Worm (Caenorhabditis elegans) whole organism, L1 larva: Measurements from ENCODE around the gene F56C9.8.

ENCODE experiments used
- C04F5.9 ChIP-seq: sonication (generic microtip); optimal IDR thresholded peaks from 2 replicates; lab custom pipeline; 2016; ENCODE audit warnings: missing genetic modification characterization, missing compliant biosample characterization
- Y116A8C.19 ChIP-seq: sonication (generic microtip); optimal IDR thresholded peaks from 2 replicates; lab custom pipeline; 2016; ENCODE audit warnings: missing compliant biosample characterization, missing genetic modification characterization, borderline replicate concordance
- aly-2 ChIP-seq: fragments of 150-350 bp; optimal IDR thresholded peaks from 2 replicates; lab custom pipeline; 2014; ENCODE audit warnings: missing biosample characterization, missing genetic modification characterization
- ama-1 ChIP-seq: fragments of 150-350 bp; optimal IDR thresholded peaks from 2 replicates; lab custom pipeline; 2014
- blmp-1 ChIP-seq: fragments of 150-350 bp; optimal IDR thresholded peaks from 2 replicates; lab custom pipeline; 2014; ENCODE audit warnings: missing biosample characterization, missing genetic modification characterization
- ceh-63 ChIP-seq: fragments of 200-800 bp; sonication (Bioruptor generic); optimal IDR thresholded peaks from 2 replicates; lab custom pipeline; 2018; ENCODE audit warnings: mild to moderate bottlenecking, missing genetic modification characterization, missing compliant biosample characterization
- ceh-88 ChIP-seq: fragments of 200-800 bp; sonication (Bioruptor generic); IDR thresholded peaks from 2 replicates; pipeline ENCODE4 v1.3.6; 2022; ENCODE audit warnings: missing genetic modification characterization, missing compliant biosample characterization
- ceh-90 ChIP-seq: sonication (generic microtip); optimal IDR thresholded peaks from 2 replicates; lab custom pipeline; 2016; ENCODE audit warnings: missing genetic modification characterization, missing compliant biosample characterization
- ces-1 ChIP-seq: fragments of 150-350 bp; optimal IDR thresholded peaks from 2 replicates; lab custom pipeline; 2014; ENCODE audit warnings: missing biosample characterization, missing genetic modification reagents, missing genetic modification characterization
- dsc-1 ChIP-seq: sonication (generic microtip); optimal IDR thresholded peaks from 2 replicates; lab custom pipeline; 2016; ENCODE audit warnings: mild to moderate bottlenecking, missing genetic modification characterization, missing compliant biosample characterization
- ets-5 ChIP-seq: fragments of 200-800 bp; sonication (Bioruptor generic); IDR thresholded peaks from 2 replicates; pipeline ENCODE4 v1.3.6; 2022; ENCODE audit warnings: missing genetic modification characterization, missing compliant biosample characterization
- hlh-17 ChIP-seq: fragments of 200-800 bp; sonication (Bioruptor generic); optimal IDR thresholded peaks from 2 replicates; lab custom pipeline; 2018; ENCODE audit warnings: missing genetic modification characterization, mild to moderate bottlenecking, missing compliant biosample characterization, moderate library complexity, borderline replicate concordance
- hlh-4 ChIP-seq: sonication (generic microtip); optimal IDR thresholded peaks from 2 replicates; lab custom pipeline; 2016; ENCODE audit warnings: mild to moderate bottlenecking, missing genetic modification characterization, missing compliant biosample characterization
- hpl-2 ChIP-seq: fragments of 150-350 bp; optimal IDR thresholded peaks from 2 replicates; lab custom pipeline; 2014; ENCODE audit warnings: missing biosample characterization, missing genetic modification reagents, missing genetic modification characterization
- irx-1 ChIP-seq: sonication (generic microtip); optimal IDR thresholded peaks from 2 replicates; lab custom pipeline; 2016; ENCODE audit warnings: missing genetic modification characterization, missing compliant biosample characterization
- isw-1 ChIP-seq: fragments of 200-800 bp; sonication (Bioruptor generic); IDR thresholded peaks from 2 replicates; pipeline ENCODE4 v1.3.6; 2022; ENCODE audit warnings: missing genetic modification characterization, missing compliant biosample characterization
- lin-13 ChIP-seq: fragments of 150-350 bp; optimal IDR thresholded peaks from 2 replicates; lab custom pipeline; 2014; ENCODE audit warnings: missing biosample characterization, missing genetic modification reagents, missing genetic modification characterization
- lin-14 ChIP-seq: fragments of 200-800 bp; sonication (Bioruptor generic); optimal IDR thresholded peaks from 2 replicates; lab custom pipeline; 2018; ENCODE audit warnings: mild to moderate bottlenecking, missing genetic modification characterization, moderate library complexity, missing compliant biosample characterization
- lin-35 ChIP-seq, 2 experiments: fragments of 150-350 bp; optimal IDR thresholded peaks; 2 replicates each; lab custom pipeline; 2014; ENCODE audit warnings: missing biosample characterization in 2 of 2, missing genetic modification characterization in 2 of 2, missing genetic modification reagents in 2 of 2
- lir-3 ChIP-seq: sonication (generic microtip); optimal IDR thresholded peaks from 2 replicates; lab custom pipeline; 2016; ENCODE audit warnings: mild to moderate bottlenecking, missing genetic modification characterization, moderate library complexity, missing compliant biosample characterization; ENCODE audit not compliant: poor library complexity
- mab-9 ChIP-seq: fragments of 200-800 bp; sonication (Bioruptor generic); IDR thresholded peaks from 2 replicates; pipeline ENCODE4 v1.3.6; 2022; ENCODE audit warnings: missing genetic modification reagents, missing genetic modification characterization, missing compliant biosample characterization
- mdl-1 ChIP-seq, 2 experiments: fragments of 150-350 bp; optimal IDR thresholded peaks; 2 replicates each; lab custom pipeline; 2014 to 2017; ENCODE audit warnings: missing biosample characterization in 2 of 2, missing genetic modification characterization in 2 of 2, inconsistent platforms in 1 of 2
- mef-2 ChIP-seq: fragments of 150-350 bp; optimal IDR thresholded peaks from 2 replicates; lab custom pipeline; 2014; ENCODE audit warnings: missing biosample characterization, missing genetic modification characterization
- mep-1 ChIP-seq: fragments of 150-350 bp; optimal IDR thresholded peaks from 2 replicates; lab custom pipeline; 2014; ENCODE audit warnings: missing biosample characterization, missing genetic modification characterization
- nhr-11 ChIP-seq: fragments of 150-350 bp; optimal IDR thresholded peaks from 2 replicates; lab custom pipeline; 2014; ENCODE audit warnings: missing biosample characterization, missing genetic modification characterization
- nhr-20 ChIP-seq: sonication (generic microtip); optimal IDR thresholded peaks from 2 replicates; lab custom pipeline; 2016; ENCODE audit warnings: mild to moderate bottlenecking, missing genetic modification characterization, missing compliant biosample characterization
- nhr-71 ChIP-seq: sonication (generic microtip); optimal IDR thresholded peaks from 2 replicates; lab custom pipeline; 2016; ENCODE audit warnings: mild to moderate bottlenecking, missing genetic modification characterization, moderate library complexity, missing compliant biosample characterization
- nhr-77 ChIP-seq: fragments of 150-350 bp; optimal IDR thresholded peaks from 2 replicates; lab custom pipeline; 2014; ENCODE audit warnings: missing biosample characterization, missing genetic modification characterization
- nhr-85 ChIP-seq: sonication (generic microtip); peaks from one replicate; lab custom pipeline; 2016; ENCODE audit warnings: missing genetic modification characterization, inconsistent platforms, missing compliant biosample characterization
- rnt-1 ChIP-seq: sonication (generic microtip); optimal IDR thresholded peaks from 2 replicates; lab custom pipeline; 2016; ENCODE audit warnings: mild to moderate bottlenecking, missing genetic modification characterization, moderate library complexity, missing compliant biosample characterization
- skn-1 ChIP-seq: fragments of 150-350 bp; optimal IDR thresholded peaks from 2 replicates; lab custom pipeline; 2014; ENCODE audit warnings: missing biosample characterization, missing genetic modification characterization
- snpc-4 ChIP-seq: fragments of 150-350 bp; optimal IDR thresholded peaks from 2 replicates; lab custom pipeline; 2014; ENCODE audit warnings: missing biosample characterization, missing genetic modification characterization
- snu-23 ChIP-seq: sonication (generic microtip); optimal IDR thresholded peaks from 2 replicates; lab custom pipeline; 2016; ENCODE audit warnings: missing genetic modification characterization, missing compliant biosample characterization
- sox-4 ChIP-seq: sonication (generic microtip); optimal IDR thresholded peaks from 2 replicates; lab custom pipeline; 2016; ENCODE audit warnings: missing genetic modification characterization, missing compliant biosample characterization
- sup-37 ChIP-seq: fragments of 200-800 bp; sonication (Bioruptor generic); optimal IDR thresholded peaks from 2 replicates; lab custom pipeline; 2018; ENCODE audit warnings: mild to moderate bottlenecking, missing genetic modification characterization, missing compliant biosample characterization
- tbx-2 ChIP-seq: sonication (generic microtip); optimal IDR thresholded peaks from 2 replicates; lab custom pipeline; 2016; ENCODE audit warnings: missing genetic modification characterization, missing compliant biosample characterization
- unc-62 ChIP-seq: fragments of 150-350 bp; optimal IDR thresholded peaks from 2 replicates; lab custom pipeline; 2014; ENCODE audit warnings: missing biosample characterization, missing genetic modification reagents, missing genetic modification characterization
- xbp-1 ChIP-seq: sonication (generic microtip); optimal IDR thresholded peaks from 2 replicates; lab custom pipeline; 2016; ENCODE audit warnings: missing genetic modification characterization, missing compliant biosample characterization
- ztf-4 ChIP-seq: fragments of 150-350 bp; optimal IDR thresholded peaks from 2 replicates; lab custom pipeline; 2014; ENCODE audit warnings: missing biosample characterization, missing genetic modification characterization

Gene F56C9.8

ce11 chrIII:7335220-7335619 lies 15.9 kb upstream of the F56C9.8 start, which contains the start of gene F56C9.10 (continued):
- TF ChIP-seq nhr-20 (tag; lab: Kevin White, UChicago), result peak; percentile 94
- peak; percentile 87 for TF ChIP-seq mep-1 (tag; lab: Kevin White, UChicago)
- TF ChIP-seq ama-1 (lab: Kevin White, UChicago), result peak; percentile 38
- TF ChIP-seq mdl-1 (tag; optimal IDR thresholded peaks at IDR 0.05; lab: Kevin White, UChicago), result peak; percentile 56 to 99
- peak; percentile 93 for TF ChIP-seq rnt-1 (tag; lab: Kevin White, UChicago)
- TF ChIP-seq sox-4, result peak; percentile 43
- TF ChIP-seq nhr-85 (tag; lab: Kevin White, UChicago), result peak; percentile 92
- no peak for TF ChIP-seq mab-9
- TF ChIP-seq ceh-90, result no peak
- TF ChIP-seq lin-13 (GFP tag; lab: Kevin White, UChicago), result peak; percentile 93
- TF ChIP-seq lir-3, result peak; percentile 59
- TF ChIP-seq xbp-1 (tag; lab: Kevin White, UChicago), result peak; percentile 75
- TF ChIP-seq ceh-88 (GFP tag; lab: Robert Waterston, UW), result 0 out of 2 replicates have a peak, but pooled peaks have one; percentile 42
- TF ChIP-seq ceh-63 (GFP tag; lab: Kevin White, UChicago), result no peak
- TF ChIP-seq sup-37 (GFP tag; lab: Kevin White, UChicago), result peak; percentile 38
- TF ChIP-seq unc-62 (GFP tag; lab: Kevin White, UChicago), result no peak
- TF ChIP-seq ztf-4 (tag; lab: Kevin White, UChicago), result peak; percentile 87
- no peak for TF ChIP-seq ces-1
- TF ChIP-seq dsc-1 (tag; lab: Kevin White, UChicago), result peak; percentile 52
- peak; percentile 80 for TF ChIP-seq nhr-11
- TF ChIP-seq tbx-2 (tag; lab: Kevin White, UChicago), result peak; percentile 85
- TF ChIP-seq C04F5.9 (tag; lab: Kevin White, UChicago), result peak; percentile 42
- no peak for TF ChIP-seq hlh-4 (tag; lab: Kevin White, UChicago)
- TF ChIP-seq isw-1 (GFP tag; lab: Robert Waterston, UW), result peak; percentile 58
- no peak for TF ChIP-seq Y116A8C.19 (tag; lab: Kevin White, UChicago)
- peak; percentile 60 for TF ChIP-seq irx-1 (tag; lab: Kevin White, UChicago)
- TF ChIP-seq nhr-77 (tag; lab: Kevin White, UChicago), result peak; percentile 40
- no peak for TF ChIP-seq hpl-2 (GFP tag; lab: Kevin White, UChicago)
- peak; percentile 81 to 88 for TF ChIP-seq lin-35 (GFP tag; optimal IDR thresholded peaks at IDR 0.05; lab: Kevin White, UChicago)
- TF ChIP-seq aly-2 (tag; lab: Kevin White, UChicago), result peak; percentile 34
- TF ChIP-seq hlh-17 (GFP tag; lab: Kevin White, UChicago), result no peak
- TF ChIP-seq mef-2 (tag; lab: Kevin White, UChicago), result peak; percentile 74
- TF ChIP-seq skn-1, result peak; percentile 86
- no peak for TF ChIP-seq ets-5
- peak; percentile 96 for TF ChIP-seq snu-23 (GFP tag; lab: Kevin White, UChicago)
- TF ChIP-seq lin-14 (GFP tag; lab: Kevin White, UChicago), result peak; percentile 97

- TF ChIP-seq nhr-85 (tag; lab: Kevin White, UChicago) (peak; percentile 1), blmp-1 (tag; lab: Kevin White, UChicago) (peak; percentile 50), snu-23 (GFP tag; lab: Kevin White, UChicago) (peak; percentile 14), nhr-71 (tag; lab: Kevin White, UChicago) (peak; percentile 17), snpc-4 (tag; lab: Kevin White, UChicago) (peak; percentile 69), mep-1 (tag; lab: Kevin White, UChicago) (peak; percentile 8), lin-14 (GFP tag; lab: Kevin White, UChicago) (peak; percentile 32), rnt-1 (tag; lab: Kevin White, UChicago) (peak; percentile 29), skn-1 (peak; percentile 40)
These were observed 14.7 kb upstream of the F56C9.8 start for ce11 chrIII:7333906-7334531.

DNA sequence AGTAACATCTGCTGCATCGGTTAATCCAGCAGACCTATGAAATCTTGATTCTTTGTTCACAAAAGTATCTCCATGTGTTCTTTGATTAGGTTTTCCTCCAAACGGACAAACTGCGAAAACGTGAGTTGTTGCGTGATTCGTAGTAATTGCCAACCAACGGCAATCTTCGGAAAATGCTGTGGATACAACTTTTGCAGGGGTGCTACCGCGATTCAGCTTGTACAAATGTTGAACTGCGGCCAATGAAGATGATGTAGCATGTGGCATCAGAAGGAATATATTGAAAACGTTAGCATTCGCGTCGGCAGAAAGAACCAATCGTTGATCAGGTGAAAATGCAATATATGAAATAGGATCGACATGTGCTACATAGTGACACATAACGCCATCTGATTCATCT lies 12.4 kb upstream of the F56C9.8 start:
- TF ChIP-seq nhr-85 (tag; lab: Kevin White, UChicago) (peak; percentile 56), hlh-4 (tag; lab: Kevin White, UChicago) (no peak)
- TF ChIP-seq, all 84 proteins: peak for 1
